Fruit fly (Drosophila melanogaster): ENCODE results near the gene mRpL28.

dm6 chr2L:4999389-5000032, 25.7 kb downstream of the mRpL28 start:
- TF ChIP-seq CG7101 (tag; optimal IDR thresholded peaks at IDR 0.05): peak; percentile 93
- peak; percentile 92 for TF ChIP-seq CG33017 (tag; optimal IDR thresholded peaks at IDR 0.05)
- TF ChIP-seq ovo (GFP tag; optimal IDR thresholded peaks at IDR 0.05): no peak
- peak; percentile 84 for TF ChIP-seq CG7045 (GFP tag; optimal IDR thresholded peaks at IDR 0.05)
- TF ChIP-seq CG11617 (GFP tag; optimal IDR thresholded peaks at IDR 0.05): peak; percentile 82
- TF ChIP-seq toe (GFP tag; optimal IDR thresholded peaks at IDR 0.05): peak; percentile 90
- TF ChIP-seq CG14711 (tag; optimal IDR thresholded peaks at IDR 0.05): peak; percentile 84
